Fruit fly (Drosophila melanogaster) whole organism, embryonic: Measurements from ENCODE around the gene ttm3.

ENCODE experiments used
- CG10543 ChIP-seq: fragments of 200-800 bp; sonication (Bioruptor generic); optimal IDR thresholded peaks from 3 replicates; lab custom pipeline; 2017; ENCODE audit warnings: missing biosample characterization, mild to moderate bottlenecking, missing genetic modification characterization, moderate library complexity
- CG11723 ChIP-seq: fragments of 200-800 bp; sonication (Bioruptor generic); optimal IDR thresholded peaks from 2 replicates; lab custom pipeline; 2017; ENCODE audit warnings: missing biosample characterization, mild to moderate bottlenecking, missing genetic modification characterization
- CG12071 ChIP-seq: fragments of 200-800 bp; sonication (Bioruptor generic); optimal IDR thresholded peaks from 3 replicates; lab custom pipeline; 2018; ENCODE audit warnings: missing biosample characterization, mild to moderate bottlenecking, missing genetic modification characterization
- CG12744 ChIP-seq: fragments of 200-800 bp; sonication (Bioruptor generic); optimal IDR thresholded peaks from 2 replicates; lab custom pipeline; 2016; ENCODE audit warnings: missing biosample characterization, missing genetic modification characterization
- CG13287 ChIP-seq: fragments of 200-800 bp; sonication (Bioruptor generic); IDR thresholded peaks from 2 replicates; pipeline ENCODE4 v1.3.6; 2022; ENCODE audit warnings: missing biosample characterization, missing genetic modification characterization; ENCODE audit not compliant: partially characterized antibody
- CG13296 ChIP-seq: fragments of 200-800 bp; sonication (Bioruptor generic); optimal IDR thresholded peaks from 3 replicates; lab custom pipeline; 2018; ENCODE audit warnings: missing biosample characterization, mild to moderate bottlenecking, missing genetic modification characterization
- CG2116 ChIP-seq: fragments of 200-800 bp; sonication (Bioruptor generic); optimal IDR thresholded peaks from 3 replicates; lab custom pipeline; 2018; ENCODE audit warnings: missing biosample characterization, mild to moderate bottlenecking, missing genetic modification characterization
- CG2875 ChIP-seq: fragments of 200-800 bp; sonication (Bioruptor generic); optimal IDR thresholded peaks from 2 replicates; lab custom pipeline; 2017; ENCODE audit warnings: missing biosample characterization, mild to moderate bottlenecking, missing genetic modification characterization, missing genetic modification reagents
- CG30020 ChIP-seq: fragments of 200-800 bp; optimal IDR thresholded peaks from 2 replicates; lab custom pipeline; 2019; ENCODE audit warnings: missing biosample characterization, mild to moderate bottlenecking, missing genetic modification characterization, moderate library complexity
- CG33213 ChIP-seq: fragments of 200-800 bp; sonication (Bioruptor generic); optimal IDR thresholded peaks from 3 replicates; lab custom pipeline; 2016; ENCODE audit warnings: missing biosample characterization, missing genetic modification characterization
- CG8290 ChIP-seq, 3 experiments: fragments of 200-800 bp; sonication (Bioruptor generic); optimal IDR thresholded peaks; 2 replicates each; lab custom pipeline; 2016 to 2019; ENCODE audit warnings: missing biosample characterization in 3 of 3, missing genetic modification characterization in 3 of 3, mild to moderate bottlenecking in 2 of 3, moderate library complexity in 1 of 3
- CG9609 ChIP-seq: fragments of 200-800 bp; sonication (Bioruptor generic); optimal IDR thresholded peaks from 3 replicates; lab custom pipeline; 2016; ENCODE audit warnings: missing biosample characterization, missing genetic modification characterization
- D19A ChIP-seq: fragments of 200-800 bp; optimal IDR thresholded peaks from 3 replicates; lab custom pipeline; 2019; ENCODE audit warnings: missing biosample characterization, mild to moderate bottlenecking, missing genetic modification characterization, moderate library complexity
- Deaf1 ChIP-seq: fragments of 200-800 bp; optimal IDR thresholded peaks from 3 replicates; lab custom pipeline; 2019; ENCODE audit warnings: missing biosample characterization, mild to moderate bottlenecking, missing genetic modification characterization, moderate library complexity
- Dll ChIP-seq: fragments of 200-800 bp; sonication (Bioruptor generic); IDR thresholded peaks from 4 replicates; pipeline ENCODE4 v1.3.6; 2022; ENCODE audit warnings: missing biosample characterization, missing genetic modification characterization; ENCODE audit not compliant: partially characterized antibody
- Doc3 ChIP-seq: fragments of 200-800 bp; sonication (Bioruptor generic); IDR thresholded peaks from 3 replicates; pipeline ENCODE4 v1.3.6; 2022; ENCODE audit warnings: missing biosample characterization, missing genetic modification characterization; ENCODE audit not compliant: partially characterized antibody
- Ets97D ChIP-seq: fragments of 200-800 bp; sonication (Bioruptor generic); optimal IDR thresholded peaks from 3 replicates; lab custom pipeline; 2016; ENCODE audit warnings: missing biosample characterization, missing genetic modification characterization
- Mad ChIP-seq: fragments of 200-800 bp; sonication (Bioruptor generic); optimal IDR thresholded peaks from 2 replicates; lab custom pipeline; 2016; ENCODE audit warnings: missing biosample characterization, missing genetic modification characterization
- Neu2 ChIP-seq: fragments of 200-800 bp; sonication (Bioruptor generic); optimal IDR thresholded peaks from 3 replicates; lab custom pipeline; 2016; ENCODE audit warnings: missing biosample characterization, missing genetic modification characterization, borderline replicate concordance
- Poxn ChIP-seq: fragments of 200-800 bp; sonication (Bioruptor generic); IDR thresholded peaks from 2 replicates; pipeline ENCODE4 v1.3.6; 2022; ENCODE audit warnings: missing biosample characterization, missing genetic modification characterization
- Ptx1 ChIP-seq: fragments of 200-800 bp; sonication (Bioruptor generic); IDR thresholded peaks from 2 replicates; pipeline ENCODE4 v1.3.6; 2022; ENCODE audit warnings: missing biosample characterization, missing genetic modification characterization
- Rx ChIP-seq: fragments of 200-800 bp; sonication (Bioruptor generic); IDR thresholded peaks from 2 replicates; pipeline ENCODE4 v1.3.6; 2022; ENCODE audit warnings: missing biosample characterization, missing genetic modification characterization
- Sry-δ ChIP-seq: fragments of 200-800 bp; sonication (Bioruptor generic); optimal IDR thresholded peaks from 2 replicates; lab custom pipeline; 2016; ENCODE audit warnings: missing biosample characterization, missing genetic modification characterization
- bigmax ChIP-seq: fragments of 200-800 bp; sonication (Bioruptor generic); optimal IDR thresholded peaks from 2 replicates; lab custom pipeline; 2018; ENCODE audit warnings: missing biosample characterization, mild to moderate bottlenecking, missing genetic modification characterization
- chm ChIP-seq: fragments of 200-800 bp; sonication (Bioruptor generic); IDR thresholded peaks from 2 replicates; pipeline ENCODE4 v1.3.6; 2022; ENCODE audit warnings: missing biosample characterization, missing genetic modification characterization
- eve ChIP-seq, 2 experiments: fragments of >200 bp; optimal IDR thresholded peaks; 2 replicates each; lab custom pipeline; 2017; ENCODE audit warnings: missing biosample characterization in 2 of 2, missing genetic modification characterization in 2 of 2
- ewg ChIP-seq: fragments of 200-800 bp; sonication (Bioruptor generic); optimal IDR thresholded peaks from 3 replicates; lab custom pipeline; 2017; ENCODE audit warnings: mild to moderate bottlenecking, missing biosample characterization, missing genetic modification reagents, missing genetic modification characterization
- gcm ChIP-seq: fragments of 200-800 bp; sonication (Bioruptor generic); optimal IDR thresholded peaks from 2 replicates; lab custom pipeline; 2019; ENCODE audit warnings: missing biosample characterization, mild to moderate bottlenecking, missing genetic modification characterization, moderate library complexity
- ham ChIP-seq: fragments of 200-800 bp; sonication (Bioruptor generic); IDR thresholded peaks from 2 replicates; pipeline ENCODE4 v1.3.6; 2022; ENCODE audit warnings: missing biosample characterization, missing genetic modification characterization
- hbn ChIP-seq: fragments of 200-800 bp; sonication (Bioruptor generic); IDR thresholded peaks from 2 replicates; pipeline ENCODE4 v1.3.6; 2022; ENCODE audit warnings: missing biosample characterization, missing genetic modification characterization; ENCODE audit not compliant: partially characterized antibody
- jumu ChIP-seq: fragments of 200-800 bp; sonication (Bioruptor generic); optimal IDR thresholded peaks from 3 replicates; lab custom pipeline; 2016; ENCODE audit warnings: missing biosample characterization, missing genetic modification characterization
- lola ChIP-seq, 3 experiments: fragments of >200 bp in 2 of 3; fragments of 200-800 bp in 1 of 3; sonication (Bioruptor generic) in 1 of 3; optimal IDR thresholded peaks; 2 replicates each; lab custom pipeline; 2017 to 2019; ENCODE audit warnings: missing biosample characterization in 3 of 3, missing genetic modification characterization in 3 of 3, mild to moderate bottlenecking in 1 of 3, moderate library complexity in 1 of 3
- pros ChIP-seq: fragments of 200-800 bp; sonication (Bioruptor generic); optimal IDR thresholded peaks from 3 replicates; lab custom pipeline; 2019; ENCODE audit warnings: missing biosample characterization, mild to moderate bottlenecking, missing genetic modification characterization, moderate library complexity
- ranshi ChIP-seq: fragments of 200-800 bp; sonication (Bioruptor generic); IDR thresholded peaks from 2 replicates; pipeline ENCODE4 v1.3.6; 2022; ENCODE audit warnings: missing biosample characterization, missing genetic modification characterization
- sens ChIP-seq: fragments of 200-800 bp; sonication (Bioruptor generic); peaks from one replicate; lab custom pipeline; 2016; ENCODE audit warnings: missing biosample characterization, missing genetic modification characterization
- seq ChIP-seq: fragments of 200-800 bp; sonication (Bioruptor generic); IDR thresholded peaks from 2 replicates; pipeline ENCODE4 v1.3.6; 2022; ENCODE audit warnings: missing biosample characterization, missing genetic modification characterization
- ssp ChIP-seq: fragments of 200-800 bp; sonication (Bioruptor generic); IDR thresholded peaks from 2 replicates; pipeline ENCODE4 v1.3.6; 2022; ENCODE audit warnings: missing biosample characterization, missing genetic modification characterization
- stc ChIP-seq: fragments of 200-800 bp; sonication (Bioruptor generic); IDR thresholded peaks from 2 replicates; pipeline ENCODE4 v1.3.6; 2022; ENCODE audit warnings: missing biosample characterization, missing genetic modification characterization
- stwl ChIP-seq: fragments of 200-800 bp; sonication (Bioruptor generic); optimal IDR thresholded peaks from 3 replicates; lab custom pipeline; 2018; ENCODE audit warnings: missing biosample characterization, mild to moderate bottlenecking, missing genetic modification characterization, moderate library complexity
- unc-4 ChIP-seq: fragments of 200-800 bp; sonication (Bioruptor generic); IDR thresholded peaks from 2 replicates; pipeline ENCODE4 v1.3.6; 2022; ENCODE audit warnings: missing biosample characterization, missing genetic modification characterization; ENCODE audit not compliant: partially characterized antibody
- wek ChIP-seq: fragments of 200-800 bp; sonication (Bioruptor generic); optimal IDR thresholded peaks from 3 replicates; lab custom pipeline; 2018; ENCODE audit warnings: missing biosample characterization, mild to moderate bottlenecking, missing genetic modification characterization, moderate library complexity
- zen ChIP-seq: fragments of 200-800 bp; sonication (Bioruptor generic); optimal IDR thresholded peaks from 3 replicates; lab custom pipeline; 2018; ENCODE audit warnings: missing biosample characterization, mild to moderate bottlenecking, missing genetic modification characterization, moderate library complexity
- zfh1 ChIP-seq: fragments of 200-800 bp; sonication (Bioruptor generic); IDR thresholded peaks from 3 replicates; pipeline ENCODE4 v1.3.6; 2022; ENCODE audit warnings: missing biosample characterization, missing genetic modification characterization

ttm3 gene

DNA sequence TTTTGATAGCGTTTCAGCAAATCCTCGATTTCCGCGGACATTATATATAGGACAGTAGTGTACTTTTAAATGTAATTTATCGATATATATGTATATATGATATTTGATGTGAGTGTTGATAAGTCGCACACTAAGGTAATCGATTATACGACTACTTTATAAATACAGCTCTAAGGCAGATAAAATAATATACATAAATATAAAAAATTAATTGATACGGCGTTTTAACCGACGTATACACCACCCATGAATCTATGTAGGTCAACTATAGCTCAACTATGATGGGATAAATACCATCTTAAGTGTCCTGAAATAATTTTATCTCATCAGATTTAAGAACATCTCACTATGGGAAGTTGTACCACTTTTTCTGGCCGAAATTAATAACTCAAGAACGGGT, 27.8 kb downstream of the ttm3 start, which contains the start of gene CG10834:
Gene CG10834 (minus strand): TSS at position 101 of the 400 bp plus-strand sequence.
- TF ChIP-seq Deaf1 (tag; lab: Kevin White, UChicago) (no peak), CG12071 (GFP tag; lab: Kevin White, UChicago) (no peak)

DNA sequence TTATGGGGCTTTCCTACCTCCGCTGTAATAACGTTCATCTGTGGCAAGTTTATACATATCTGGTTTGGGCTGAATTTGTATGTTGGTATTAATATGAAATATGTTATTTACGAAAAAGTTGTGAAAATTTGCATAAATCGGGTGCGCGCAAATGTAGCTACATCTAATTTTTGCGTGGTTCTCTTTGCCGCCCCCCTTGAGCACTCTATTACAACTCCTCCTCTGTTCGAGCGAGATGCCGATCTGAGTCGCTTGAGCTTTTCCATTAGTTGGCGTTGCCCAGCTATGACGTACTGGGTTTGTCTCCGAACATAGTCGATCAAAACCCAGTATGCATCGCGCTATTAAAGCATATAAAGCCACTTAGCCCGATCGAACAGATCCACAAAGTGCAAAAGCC, 29.2 kb downstream of the ttm3 start, which contains the start of gene CG6675:
Gene CG6675 (plus strand): TSS at position 301 of the 400 bp plus-strand sequence.
- TF ChIP-seq sens (peak; percentile 16), chm (GFP tag; lab: Robert Waterston, UW) (no peak)
- TF ChIP-seq, all 482 proteins: peak for 1

DNA sequence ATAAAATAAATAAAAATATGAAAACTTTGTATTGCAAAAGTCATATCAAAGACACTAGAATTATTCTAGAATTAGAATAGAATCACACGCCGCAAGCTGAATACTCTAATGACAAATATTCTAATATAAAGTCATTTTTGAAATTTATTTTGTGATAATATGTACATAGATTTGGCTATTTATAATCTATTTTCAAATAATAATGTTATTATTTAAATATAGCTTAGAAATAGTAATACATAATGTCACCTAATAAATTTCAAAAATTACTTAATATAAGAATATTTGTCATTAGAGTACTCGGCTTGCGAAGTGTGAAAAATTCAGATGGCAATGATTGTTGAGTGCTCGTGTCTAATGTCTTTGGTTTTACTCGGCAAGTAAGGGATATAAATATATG, 35.0 kb downstream of the ttm3 start:
- TF ChIP-seq D19A (tag; lab: Kevin White, UChicago) = peak; percentile 95
- TF ChIP-seq, all 482 proteins: peak for 1; not testable (repeated sequence) for 481

DNA sequence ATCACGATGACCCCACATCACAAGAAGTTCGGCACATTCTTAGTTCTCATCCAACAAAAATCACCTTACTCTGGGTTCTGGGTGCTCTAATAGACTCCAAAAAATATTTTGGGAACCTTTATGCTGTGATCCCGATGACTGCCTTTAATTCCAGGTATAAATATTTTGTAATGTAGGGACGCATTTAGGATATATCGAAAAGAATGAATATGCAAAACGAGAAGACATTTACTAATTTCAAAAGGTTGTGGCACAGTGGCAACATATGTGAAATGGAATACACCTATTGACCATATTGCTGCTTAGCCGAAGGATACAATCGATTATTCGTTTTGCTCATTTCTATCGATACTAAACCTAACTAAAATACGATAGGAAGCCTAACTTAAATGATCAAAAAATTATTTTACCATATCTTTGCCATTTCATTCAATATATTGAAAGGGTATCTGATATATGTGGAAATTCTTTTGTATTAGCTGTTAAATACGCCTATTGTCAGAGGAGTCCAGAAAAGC, 41.5 kb downstream of the ttm3 start, which contains the start of gene CG3651:
Gene CG3651 (plus strand): TSS at position 468 of the 518 bp plus-strand sequence.
- TF ChIP-seq CG2875 (GFP tag; lab: Kevin White, UChicago) (no peak), Poxn (GFP tag; lab: Robert Waterston, UW) (no peak), Sry-δ (GFP tag; lab: Kevin White, UChicago) (peak; percentile 62), CG33213 (peak; percentile 18), Dll (peak; percentile 77), unc-4 (GFP tag; lab: Robert Waterston, UW) (peak; percentile 30; the same call in 1 of the 2 replicates), CG30020 (tag; lab: Kevin White, UChicago) (peak; percentile 79), jumu (peak; percentile 28), bigmax (GFP tag; lab: Kevin White, UChicago) (no peak), Ets97D (peak; percentile 32), CG13296 (GFP tag; lab: Kevin White, UChicago) (no peak), eve (GFP tag; optimal IDR thresholded peaks at IDR 0.05; lab: Kevin White, UChicago) (peak in 1 of 2 experiments; percentile 27), CG10543 (GFP tag; lab: Kevin White, UChicago) (no peak), gcm (GFP tag; lab: Kevin White, UChicago) (no peak), Mad (GFP tag; lab: Kevin White, UChicago) (no peak), ranshi (GFP tag; lab: Robert Waterston, UW) (no peak), zfh1 (GFP tag; lab: Robert Waterston, UW) (no peak), pros (GFP tag; lab: Kevin White, UChicago) (no peak), Ptx1 (GFP tag; lab: Robert Waterston, UW) (no peak), stc (GFP tag; lab: Robert Waterston, UW) (no peak), ham (no peak), hbn (GFP tag; lab: Robert Waterston, UW) (peak; percentile 36), lola (GFP tag; optimal IDR thresholded peaks at IDR 0.05; lab: Kevin White, UChicago) (peak in 1 of 3 experiments; percentile 30), ssp (GFP tag; lab: Robert Waterston, UW) (peak; percentile 77), Neu2 (GFP tag; lab: Kevin White, UChicago) (peak; percentile 17), Rx (GFP tag; lab: Robert Waterston, UW) (no peak), CG11723 (GFP tag; lab: Kevin White, UChicago) (peak; percentile 37), ewg (GFP tag; lab: Kevin White, UChicago) (no peak), CG13287 (peak; percentile 44), Doc3 (GFP tag; lab: Robert Waterston, UW) (0 out of 3 replicates have a peak, but pooled peaks have one; percentile 36), sens (peak; percentile 73), CG12744 (no peak), CG8290 (GFP tag; optimal IDR thresholded peaks at IDR 0.05; lab: Kevin White, UChicago) (peak; percentile 64), CG8290 (tag; optimal IDR thresholded peaks at IDR 0.05; lab: Kevin White, UChicago) (peak; percentile 33 to 34), zen (peak; percentile 42), CG9609 (no peak), stwl (tag; lab: Kevin White, UChicago) (peak; percentile 56), seq (GFP tag; lab: Robert Waterston, UW) (no peak), CG2116 (GFP tag; lab: Kevin White, UChicago) (peak; percentile 92), wek (GFP tag; lab: Kevin White, UChicago) (peak; percentile 92)
